Worm (Caenorhabditis elegans) whole organism, young adult: Measurements from ENCODE around the gene mex-1.

Experiments used
- B0035.1 ChIP-seq: sonication (generic microtip); optimal IDR thresholded peaks from 2 replicates; lab custom pipeline; 2016; ENCODE audit warnings: missing genetic modification characterization, mild to moderate bottlenecking, missing compliant biosample characterization, missing genotype, missing genetic modification reagents
- B0261.1 ChIP-seq: sonication (generic microtip); optimal IDR thresholded peaks from 2 replicates; lab custom pipeline; 2016; ENCODE audit warnings: mild to moderate bottlenecking, missing genetic modification characterization, moderate library complexity, missing compliant biosample characterization
- C17E4.6 ChIP-seq: fragments of 200-800 bp; sonication (Bioruptor generic); IDR thresholded peaks from 2 replicates; pipeline ENCODE4 v1.3.6; 2022; ENCODE audit warnings: missing genetic modification reagents, missing genetic modification characterization, missing compliant biosample characterization
- D2030.7 ChIP-seq: fragments of 200-800 bp; sonication (Bioruptor generic); IDR thresholded peaks from 2 replicates; pipeline ENCODE4 v1.3.6; 2022; ENCODE audit warnings: missing genetic modification reagents, missing genetic modification characterization, missing compliant biosample characterization
- F37B4.10 ChIP-seq: fragments of 200-800 bp; sonication (Bioruptor generic); IDR thresholded peaks from 2 replicates; pipeline ENCODE4 v1.3.6; 2022; ENCODE audit warnings: missing genetic modification characterization, missing compliant biosample characterization
- F39B2.1 ChIP-seq: fragments of 200-800 bp; sonication (Bioruptor generic); IDR thresholded peaks from 2 replicates; pipeline ENCODE4 v1.3.6; 2022; ENCODE audit warnings: missing genetic modification reagents, missing genetic modification characterization, missing compliant biosample characterization
- F52B5.7 ChIP-seq: sonication (generic microtip); optimal IDR thresholded peaks from 2 replicates; lab custom pipeline; 2016; ENCODE audit warnings: mild to moderate bottlenecking, missing genetic modification characterization, missing compliant biosample characterization
- F55B11.4 ChIP-seq: sonication (generic microtip); optimal IDR thresholded peaks from 2 replicates; lab custom pipeline; 2016; ENCODE audit warnings: missing compliant biosample characterization, missing genetic modification characterization, borderline replicate concordance; ENCODE audit not compliant: insufficient read depth
- K12H6.12 ChIP-seq: fragments of 200-800 bp; sonication (Bioruptor generic); optimal IDR thresholded peaks from 2 replicates; lab custom pipeline; 2018; ENCODE audit warnings: mild to moderate bottlenecking, missing genetic modification characterization, missing compliant biosample characterization
- Y53G8AR.9 ChIP-seq: fragments of 200-800 bp; sonication (Bioruptor generic); conservative IDR thresholded peaks from 2 replicates; pipeline ENCODE4 v1.3.6; 2022; ENCODE audit warnings: missing genetic modification reagents, missing genetic modification characterization, missing compliant biosample characterization
- Y67H2A.10 ChIP-seq: fragments of 200-800 bp; sonication (Bioruptor generic); conservative IDR thresholded peaks from 2 replicates; pipeline ENCODE4 v1.3.6; 2022; ENCODE audit warnings: missing genetic modification reagents, missing genetic modification characterization, missing compliant biosample characterization
- Y79H2A.3 ChIP-seq: fragments of 200-800 bp; sonication (Bioruptor generic); conservative IDR thresholded peaks from 2 replicates; pipeline ENCODE4 v1.3.6; 2022; ENCODE audit warnings: missing genetic modification reagents, missing genetic modification characterization, missing compliant biosample characterization
- ZK185.1 ChIP-seq: sonication (generic microtip); optimal IDR thresholded peaks from 2 replicates; lab custom pipeline; 2016; ENCODE audit warnings: mild to moderate bottlenecking, missing genetic modification characterization, missing compliant biosample characterization; ENCODE audit not compliant: poor library complexity, severe bottlenecking
- ama-1 ChIP-seq, 3 experiments: fragments of 150-350 bp in 1 of 3; sonication (generic microtip) in 2 of 3; optimal IDR thresholded peaks; 2 replicates each; lab custom pipeline; 2014 to 2018; ENCODE audit warnings: missing biosample characterization in 2 of 3, missing genetic modification characterization in 2 of 3, missing genetic modification reagents in 2 of 3
- attf-5 ChIP-seq: fragments of 200-800 bp; sonication (Bioruptor generic); optimal IDR thresholded peaks from 2 replicates; lab custom pipeline; 2018; ENCODE audit warnings: mild to moderate bottlenecking, missing genetic modification characterization, missing compliant biosample characterization
- bed-2 ChIP-seq: fragments of 200-800 bp; sonication (Bioruptor generic); IDR thresholded peaks from 2 replicates; pipeline ENCODE4 v1.3.6; 2022; ENCODE audit warnings: missing genetic modification reagents, missing genetic modification characterization, missing compliant biosample characterization
- ccch-3 ChIP-seq: fragments of 200-800 bp; sonication (Bioruptor generic); optimal IDR thresholded peaks from 2 replicates; lab custom pipeline; 2018; ENCODE audit warnings: mild to moderate bottlenecking, missing genetic modification characterization, missing compliant biosample characterization
- ceh-91 ChIP-seq: fragments of 200-800 bp; sonication (Bioruptor generic); IDR thresholded peaks from 2 replicates; pipeline ENCODE4 v1.3.6; 2022; ENCODE audit warnings: missing genetic modification reagents, missing genetic modification characterization, missing compliant biosample characterization
- chd-7 ChIP-seq: sonication (generic microtip); optimal IDR thresholded peaks from 2 replicates; lab custom pipeline; 2016; ENCODE audit warnings: mild to moderate bottlenecking, missing genetic modification characterization, moderate library complexity, missing compliant biosample characterization
- egl-18 ChIP-seq: fragments of 200-800 bp; sonication (Bioruptor generic); IDR thresholded peaks from 2 replicates; pipeline ENCODE4 v1.3.6; 2022; ENCODE audit warnings: missing genetic modification reagents, missing genetic modification characterization, missing compliant biosample characterization
- him-1 ChIP-seq: sonication (generic microtip); optimal IDR thresholded peaks from 2 replicates; lab custom pipeline; 2016; ENCODE audit warnings: missing genotype, missing genetic modification reagents, missing genetic modification characterization, missing compliant biosample characterization
- hlh-12 ChIP-seq: sonication (generic microtip); optimal IDR thresholded peaks from 2 replicates; lab custom pipeline; 2016; ENCODE audit warnings: missing genetic modification characterization, missing compliant biosample characterization
- hlh-26 ChIP-seq: fragments of 200-800 bp; sonication (Bioruptor generic); conservative IDR thresholded peaks from 2 replicates; pipeline ENCODE4 v1.3.6; 2022; ENCODE audit warnings: missing genetic modification reagents, missing genetic modification characterization, missing compliant biosample characterization
- hmg-20 ChIP-seq: fragments of 200-800 bp; sonication (Bioruptor generic); IDR thresholded peaks from 2 replicates; pipeline ENCODE4 v1.3.6; 2022; ENCODE audit warnings: missing genetic modification reagents, missing genetic modification characterization, missing compliant biosample characterization
- let-526 ChIP-seq: fragments of 200-800 bp; sonication (Bioruptor generic); IDR thresholded peaks from 2 replicates; pipeline ENCODE4 v1.3.6; 2022; ENCODE audit warnings: missing genetic modification reagents, missing genetic modification characterization, missing compliant biosample characterization
- lin-26 ChIP-seq: fragments of 200-800 bp; sonication (Bioruptor generic); IDR thresholded peaks from 2 replicates; pipeline ENCODE4 v1.3.6; 2022; ENCODE audit warnings: missing genetic modification reagents, missing genetic modification characterization, missing compliant biosample characterization
- lin-54 ChIP-seq: fragments of 200-800 bp; sonication (Bioruptor generic); optimal IDR thresholded peaks from 2 replicates; lab custom pipeline; 2018; ENCODE audit warnings: mild to moderate bottlenecking, missing genetic modification characterization, missing compliant biosample characterization
- lir-1 ChIP-seq: fragments of 200-800 bp; sonication (Bioruptor generic); conservative IDR thresholded peaks from 2 replicates; pipeline ENCODE4 v1.3.6; 2022; ENCODE audit warnings: missing genetic modification reagents, missing genetic modification characterization, missing compliant biosample characterization
- madf-8 ChIP-seq: fragments of 200-800 bp; sonication (Bioruptor generic); conservative IDR thresholded peaks from 2 replicates; pipeline ENCODE4 v1.3.6; 2022; ENCODE audit warnings: missing genetic modification reagents, missing genetic modification characterization, missing compliant biosample characterization
- mel-28 ChIP-seq: sonication (generic microtip); optimal IDR thresholded peaks from 2 replicates; lab custom pipeline; 2016; ENCODE audit warnings: borderline replicate concordance, mild to moderate bottlenecking, missing genetic modification characterization, missing compliant biosample characterization
- nfya-2 ChIP-seq: fragments of 200-800 bp; sonication (Bioruptor generic); IDR thresholded peaks from 2 replicates; pipeline ENCODE4 v1.3.6; 2022; ENCODE audit warnings: missing genetic modification reagents, missing genetic modification characterization, missing compliant biosample characterization
- nhr-179 ChIP-seq: sonication (generic microtip); optimal IDR thresholded peaks from 2 replicates; lab custom pipeline; 2016; ENCODE audit warnings: mild to moderate bottlenecking, missing genetic modification characterization, missing compliant biosample characterization
- tbp1 ChIP-seq: fragments of 200-800 bp; sonication (Bioruptor generic); optimal IDR thresholded peaks from 2 replicates; lab custom pipeline; 2018; ENCODE audit warnings: mild to moderate bottlenecking, missing genetic modification characterization, missing compliant biosample characterization
- tbx-9 ChIP-seq: sonication (generic microtip); optimal IDR thresholded peaks from 2 replicates; lab custom pipeline; 2016; ENCODE audit warnings: borderline replicate concordance, missing genetic modification characterization, inconsistent platforms, missing compliant biosample characterization
- unc-62 ChIP-seq: fragments of 150-350 bp; optimal IDR thresholded peaks from 2 replicates; lab custom pipeline; 2014; ENCODE audit warnings: missing biosample characterization, missing genetic modification reagents, missing genetic modification characterization
- zim-3 ChIP-seq: sonication (generic microtip); optimal IDR thresholded peaks from 2 replicates; lab custom pipeline; 2017; ENCODE audit warnings: mild to moderate bottlenecking, missing genetic modification characterization, moderate library complexity, missing compliant biosample characterization

Gene mex-1

DNA sequence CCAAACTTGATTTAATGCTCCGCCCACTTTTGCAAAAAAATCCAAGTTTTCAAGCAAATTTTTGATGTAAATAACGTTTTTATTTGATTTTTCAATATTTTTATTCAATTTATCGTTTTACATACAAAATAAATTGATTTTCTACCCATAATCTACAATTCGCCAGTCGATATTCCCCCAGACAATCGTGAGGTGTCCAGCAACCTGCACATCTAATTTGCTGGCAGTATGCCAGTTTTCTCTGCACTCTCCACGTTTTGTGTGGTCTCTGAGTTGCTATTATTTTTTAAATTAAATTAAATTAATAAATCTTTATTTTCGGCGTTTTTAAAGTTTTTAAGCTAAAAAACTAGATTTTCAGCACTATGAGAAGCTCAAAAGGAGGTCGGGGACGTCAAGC, 11.7 kb downstream of the mex-1 start (continued):
- TF ChIP-seq lin-54 (GFP tag; lab: Kevin White, UChicago): peak; percentile 96
- peak; percentile 71 for TF ChIP-seq C17E4.6 (GFP tag; lab: Robert Waterston, UW)
- peak; percentile 94 for TF ChIP-seq attf-5 (GFP tag; lab: Kevin White, UChicago)
- TF ChIP-seq let-526: no peak
- TF ChIP-seq ZK185.1 (tag; lab: Kevin White, UChicago): no peak
- peak; percentile 82 for TF ChIP-seq K12H6.12 (tag; lab: Kevin White, UChicago)
- TF ChIP-seq tbp1: peak; percentile 76
- peak; percentile 62 for TF ChIP-seq B0035.1
- TF ChIP-seq F39B2.1: no peak
- TF ChIP-seq Y79H2A.3 (GFP tag; lab: Robert Waterston, UW): no peak
- TF ChIP-seq hlh-26 (GFP tag; lab: Robert Waterston, UW): no peak
- TF ChIP-seq ccch-3 (GFP tag; lab: Kevin White, UChicago): peak; percentile 65
- no peak for TF ChIP-seq lin-26 (GFP tag; lab: Robert Waterston, UW)
- no peak for TF ChIP-seq hmg-20 (GFP tag; lab: Robert Waterston, UW)
- peak; percentile 91 for TF ChIP-seq Y67H2A.10 (GFP tag; lab: Robert Waterston, UW)
- TF ChIP-seq bed-2 (GFP tag; lab: Robert Waterston, UW): no peak
- TF ChIP-seq lir-1 (GFP tag; lab: Robert Waterston, UW): peak; percentile 88
- TF ChIP-seq unc-62 (GFP tag; lab: Kevin White, UChicago): no peak
- TF ChIP-seq ama-1 (optimal IDR thresholded peaks at IDR 0.05; lab: Kevin White, UChicago): no peak
- no peak for TF ChIP-seq ama-1 (GFP tag; optimal IDR thresholded peaks at IDR 0.05; lab: Kevin White, UChicago)
- TF ChIP-seq hlh-12 (tag; lab: Kevin White, UChicago): no peak
- TF ChIP-seq F52B5.7 (tag; lab: Kevin White, UChicago): no peak
- peak; percentile 92 for TF ChIP-seq Y53G8AR.9
- TF ChIP-seq him-1 (tag; lab: Kevin White, UChicago): no peak
- TF ChIP-seq mel-28: no peak
- peak; percentile 96 for TF ChIP-seq D2030.7 (GFP tag; lab: Robert Waterston, UW)

- no peak for TF ChIP-seq egl-18
Measured at ce11 chrII:11988724-11989123, 20.3 kb downstream of the mex-1 start, which contains the start of gene Y17G7B.3. Gene Y17G7B.3, plus strand, starts transcription at chrII:11989024.

DNA sequence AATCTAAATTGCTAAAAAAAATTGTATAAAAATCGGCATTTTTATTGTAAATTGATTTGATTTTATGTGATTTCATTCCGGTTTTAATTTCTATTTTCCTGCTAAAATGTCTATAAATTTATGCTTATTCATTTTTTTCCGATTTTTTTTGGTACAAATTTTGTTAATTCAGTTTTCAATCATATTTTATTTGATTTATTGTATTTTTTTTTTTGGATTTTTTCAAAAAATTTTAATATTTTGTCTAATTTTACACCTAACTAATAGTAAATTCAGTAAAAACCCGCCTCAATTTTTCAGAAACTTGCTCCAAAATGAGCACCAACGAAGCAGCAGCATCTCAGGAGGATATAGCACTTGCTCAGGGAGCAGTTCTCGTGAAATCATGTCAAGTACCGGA, 24.3 kb downstream of the mex-1 start, which contains the start of gene dhps-1:
Gene dhps-1, plus strand, starts transcription at position 301 of the 400 bp plus-strand sequence.
- TF ChIP-seq F37B4.10 (GFP tag; lab: Robert Waterston, UW) (no peak), chd-7 (tag; lab: Kevin White, UChicago) (no peak), egl-18 (no peak), madf-8 (GFP tag; lab: Robert Waterston, UW) (no peak), nfya-2 (GFP tag; lab: Robert Waterston, UW) (no peak), F39B2.1 (no peak), K12H6.12 (tag; lab: Kevin White, UChicago) (no peak), zim-3 (no peak), Y53G8AR.9 (no peak), nhr-179 (no peak), tbx-9 (tag; lab: Kevin White, UChicago) (no peak), B0261.1 (no peak), F55B11.4 (tag; lab: Kevin White, UChicago) (no peak), ceh-91 (GFP tag; lab: Robert Waterston, UW) (no peak)
- TF ChIP-seq, all 124 proteins: peak for 0
